Worm (Caenorhabditis elegans) whole organism, young adult: ENCODE results near the gene pdhk-2.

Source experiments
- B0035.1 ChIP-seq: sonication (generic microtip); optimal IDR thresholded peaks from 2 replicates; lab custom pipeline; 2016; ENCODE audit warnings: missing genetic modification characterization, mild to moderate bottlenecking, missing compliant biosample characterization, missing genotype, missing genetic modification reagents
- ama-1 ChIP-seq, 3 experiments: fragments of 150-350 bp in 1 of 3; sonication (generic microtip) in 2 of 3; optimal IDR thresholded peaks; 2 replicates each; lab custom pipeline; 2014 to 2018; ENCODE audit warnings: missing biosample characterization in 2 of 3, missing genetic modification characterization in 2 of 3, missing genetic modification reagents in 2 of 3

DNA sequence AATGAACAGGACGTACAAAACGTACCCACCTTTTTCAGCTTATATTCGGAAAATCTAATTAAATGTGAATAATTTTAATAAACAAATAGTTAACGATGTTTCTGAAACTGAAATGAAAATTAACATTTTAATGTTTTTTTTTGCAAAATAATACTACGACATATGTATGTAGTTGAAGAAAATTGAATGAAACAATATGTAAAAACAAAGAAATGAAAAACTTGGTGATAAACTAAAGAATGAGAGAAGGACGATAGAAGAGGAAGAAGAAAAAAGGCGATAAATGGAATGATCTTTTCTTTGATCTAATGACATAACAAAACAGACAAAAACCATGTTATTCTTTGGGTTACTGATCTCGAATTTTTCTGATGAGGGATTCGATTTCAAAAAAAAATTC lies 30.9 kb downstream of the pdhk-2 start, which contains the start of gene B0303.11:
- TF ChIP-seq B0035.1, result no peak
- TF ChIP-seq ama-1 (optimal IDR thresholded peaks at IDR 0.05; lab: Kevin White, UChicago), result no peak
- TF ChIP-seq ama-1 (GFP tag; optimal IDR thresholded peaks at IDR 0.05; lab: Kevin White, UChicago), result no peak
